Fruit fly (Drosophila melanogaster) whole organism: ENCODE data around the gene tctn.

Experiments
- CG8478 ChIP-seq: fragments of >200 bp; optimal IDR thresholded peaks from 2 replicates; lab custom pipeline; 2018; ENCODE audit warnings: inconsistent platforms
- Dll ChIP-seq: fragments of >200 bp; optimal IDR thresholded peaks from 2 replicates; lab custom pipeline; 2017
- EcR ChIP-seq, 2 experiments: fragments of >200 bp; optimal IDR thresholded peaks; 2 replicates each; lab custom pipeline; 2017; ENCODE audit warnings: missing biosample characterization in 2 of 2, missing genetic modification characterization in 2 of 2, missing genetic modification reagents in 2 of 2
- pan ChIP-seq: fragments of >200 bp; optimal IDR thresholded peaks from 2 replicates; lab custom pipeline; 2017
- psq ChIP-seq: fragments of >200 bp; optimal IDR thresholded peaks from 2 replicates; lab custom pipeline; 2017
- usp ChIP-seq: fragments of >200 bp; optimal IDR thresholded peaks from 2 replicates; lab custom pipeline; 2017; ENCODE audit warnings: missing biosample characterization, missing genetic modification characterization, mixed read lengths

- TF ChIP-seq EcR (GFP tag; optimal IDR thresholded peaks at IDR 0.05; lab: Kevin White, UChicago): no peak
- no peak for TF ChIP-seq CG8478 (lab: Kevin White, UChicago)
- TF ChIP-seq pan: no peak
- TF ChIP-seq usp (GFP tag; lab: Kevin White, UChicago): no peak
- no peak for TF ChIP-seq Dll
- TF ChIP-seq psq (lab: Kevin White, UChicago): no peak
These were observed 12.2 kb downstream of the tctn start, which contains the start of gene CG31642 for dm6 chr2L:6118212-6118611.
